4 worm cellular contexts compared by ENCODE assay signal in the genomic region with DNA sequence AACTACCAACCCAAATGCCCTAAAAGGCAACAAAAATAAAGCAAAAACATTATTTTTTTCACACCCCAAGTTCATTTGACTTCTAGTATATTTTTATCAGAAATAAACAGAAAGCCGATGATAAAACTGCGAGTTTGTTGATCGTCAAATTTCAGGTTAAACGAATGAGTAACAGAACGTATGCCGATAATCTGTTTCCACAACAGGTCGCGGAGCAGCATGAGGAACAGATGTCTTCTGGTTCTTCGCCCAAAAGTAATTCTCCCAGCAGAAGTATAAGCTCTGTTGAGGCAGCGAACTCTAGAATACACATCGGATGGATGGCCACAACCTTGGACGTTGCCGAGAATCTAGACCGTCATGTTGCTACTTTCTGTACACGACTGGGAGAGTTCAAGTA.
TF ChIP-seq lines count a peak whose summit lies in the region.

A gene (plus strand): TSS at position 141 of the 400 bp plus-strand sequence.

TF ChIP-seq in whole organism, L1 larva, 84 proteins besides CTCF, POLR2A, EP300 and RAD21 (continued from another document and continues in another):
- TF ChIP-seq pax-3 (tag; optimal IDR thresholded peaks at IDR 0.05; lab: Kevin White, UChicago), result no peak
- TF ChIP-seq ama-1 (optimal IDR thresholded peaks at IDR 0.05; lab: Kevin White, UChicago), result peak; percentile 90
- no peak for TF ChIP-seq sptf-1 (tag; optimal IDR thresholded peaks at IDR 0.05; lab: Kevin White, UChicago)
- peak; percentile 25; the same call in 1 of the 2 replicates for TF ChIP-seq nhr-19 (GFP tag; conservative IDR thresholded peaks at IDR 0.05; lab: Robert Waterston, UW)
- peak; percentile 36 for TF ChIP-seq nhr-20 (tag; optimal IDR thresholded peaks at IDR 0.05; lab: Kevin White, UChicago)
- TF ChIP-seq C16A3.4 (tag; optimal IDR thresholded peaks at IDR 0.05; lab: Kevin White, UChicago), result no peak
- no peak for TF ChIP-seq vab-15 (tag; optimal IDR thresholded peaks at IDR 0.05; lab: Kevin White, UChicago)
- peak; percentile 46 for TF ChIP-seq nhr-47 (tag; optimal IDR thresholded peaks at IDR 0.05; lab: Kevin White, UChicago)
- TF ChIP-seq aly-2 (tag; optimal IDR thresholded peaks at IDR 0.05; lab: Kevin White, UChicago), result peak; percentile 92
- no peak for TF ChIP-seq unc-130 (tag; optimal IDR thresholded peaks at IDR 0.05; lab: Kevin White, UChicago)
- TF ChIP-seq nhr-71 (tag; optimal IDR thresholded peaks at IDR 0.05; lab: Kevin White, UChicago), result peak; percentile 51
- peak; percentile 24 for TF ChIP-seq sup-37 (GFP tag; optimal IDR thresholded peaks at IDR 0.05; lab: Kevin White, UChicago)
- TF ChIP-seq fkh-4 (tag; optimal IDR thresholded peaks at IDR 0.05; lab: Kevin White, UChicago; ENCODE audit: borderline replicate concordance), result no peak
- no peak for TF ChIP-seq grh-1 (GFP tag; IDR thresholded peaks at IDR 0.05; lab: Robert Waterston, UW)
- TF ChIP-seq nhr-12 (tag; optimal IDR thresholded peaks at IDR 0.05; lab: Kevin White, UChicago), result no peak
- TF ChIP-seq irx-1 (tag; optimal IDR thresholded peaks at IDR 0.05; lab: Kevin White, UChicago), result no peak
- no peak for TF ChIP-seq nhr-28 (tag; optimal IDR thresholded peaks at IDR 0.05; lab: Kevin White, UChicago)
- no peak for TF ChIP-seq lin-15B (tag; optimal IDR thresholded peaks at IDR 0.05; lab: Kevin White, UChicago)
- peak; percentile 3 for TF ChIP-seq xbp-1 (tag; optimal IDR thresholded peaks at IDR 0.05; lab: Kevin White, UChicago)
- TF ChIP-seq zag-1 (tag; optimal IDR thresholded peaks at IDR 0.05; lab: Kevin White, UChicago), result no peak
- no peak for TF ChIP-seq mep-1 (tag; optimal IDR thresholded peaks at IDR 0.05; lab: Kevin White, UChicago)
- peak; percentile 45 for TF ChIP-seq ztf-4 (tag; optimal IDR thresholded peaks at IDR 0.05; lab: Kevin White, UChicago)
- peak in 1 of 2 experiments; percentile 21 for TF ChIP-seq lsy-2 (tag; optimal IDR thresholded peaks at IDR 0.05; lab: Kevin White, UChicago)
- no peak for TF ChIP-seq mab-9 (GFP tag; IDR thresholded peaks at IDR 0.05; lab: Robert Waterston, UW)
- TF ChIP-seq ceh-63 (GFP tag; optimal IDR thresholded peaks at IDR 0.05; lab: Kevin White, UChicago), result no peak
- peak; percentile 15 for TF ChIP-seq rnt-1 (tag; optimal IDR thresholded peaks at IDR 0.05; lab: Kevin White, UChicago)
- TF ChIP-seq elt-2 (tag; optimal IDR thresholded peaks at IDR 0.05; lab: Kevin White, UChicago), result peak; percentile 31
- TF ChIP-seq fkh-10 (GFP tag; optimal IDR thresholded peaks at IDR 0.05; lab: Kevin White, UChicago), result no peak
- TF ChIP-seq unc-86 (tag; optimal IDR thresholded peaks at IDR 0.05; lab: Kevin White, UChicago), result no peak
- TF ChIP-seq tlp-1 (tag; optimal IDR thresholded peaks at IDR 0.05; lab: Kevin White, UChicago), result no peak
- peak; percentile 22 for TF ChIP-seq snu-23 (GFP tag; optimal IDR thresholded peaks at IDR 0.05; lab: Kevin White, UChicago)
- no peak for TF ChIP-seq nhr-237 (tag; optimal IDR thresholded peaks at IDR 0.05; lab: Kevin White, UChicago)
- no peak for TF ChIP-seq mdl-1 (tag; optimal IDR thresholded peaks at IDR 0.05; lab: Kevin White, UChicago)

TF ChIP-seq in whole organism, L2 larva, 48 proteins besides CTCF, POLR2A, EP300 and RAD21 (continued from another document):
- TF ChIP-seq nhr-129 (tag; optimal IDR thresholded peaks at IDR 0.05; lab: Kevin White, UChicago) (peak; percentile 41), nhr-23 (tag; optimal IDR thresholded peaks at IDR 0.05; lab: Kevin White, UChicago) (no peak), lin-13 (GFP tag; optimal IDR thresholded peaks at IDR 0.05; lab: Kevin White, UChicago) (peak; percentile 34), Y55F3AM.14 (GFP tag; optimal IDR thresholded peaks at IDR 0.05; lab: Kevin White, UChicago) (peak; percentile 24), ZK546.5 (tag; optimal IDR thresholded peaks at IDR 0.05; lab: Kevin White, UChicago) (no peak)

TF ChIP-seq in whole organism, L4 larva, 104 proteins besides CTCF, POLR2A, EP300 and RAD21 (continued from another document and continues in another):
- TF ChIP-seq pqm-1 (tag; optimal IDR thresholded peaks at IDR 0.05; lab: Kevin White, UChicago) (no peak), T26A8.4 (GFP tag; IDR thresholded peaks at IDR 0.05; lab: Robert Waterston, UW) (peak; percentile 65), daf-12 (tag; optimal IDR thresholded peaks at IDR 0.05; lab: Kevin White, UChicago) (no peak), tra-1 (GFP tag; IDR thresholded peaks at IDR 0.05; lab: Robert Waterston, UW) (peak; percentile 67), mep-1 (tag; optimal IDR thresholded peaks at IDR 0.05; lab: Kevin White, UChicago) (peak; percentile 47), sdz-12 (GFP tag; optimal IDR thresholded peaks at IDR 0.05; lab: Kevin White, UChicago) (peak; percentile 48), cey-2 (tag; optimal IDR thresholded peaks at IDR 0.05; lab: Kevin White, UChicago; ENCODE audit: borderline replicate concordance, insufficient read depth) (no peak), php-3 (GFP tag; IDR thresholded peaks at IDR 0.05; lab: Robert Waterston, UW) (no peak), nhr-10 (tag; optimal IDR thresholded peaks at IDR 0.05; lab: Kevin White, UChicago) (peak; percentile 44), rbr-2 (tag; optimal IDR thresholded peaks at IDR 0.05; lab: Kevin White, UChicago) (peak; percentile 30), nhr-42 (GFP tag; IDR thresholded peaks at IDR 0.05; lab: Robert Waterston, UW) (peak; percentile 65; the same call in 1 of the 2 replicates), egl-43 (GFP tag; IDR thresholded peaks at IDR 0.05; lab: Robert Waterston, UW) (peak; percentile 72; the same call in 1 of the 2 replicates), unc-39 (tag; optimal IDR thresholded peaks at IDR 0.05; lab: Kevin White, UChicago) (no peak), ceh-82 (tag; optimal IDR thresholded peaks at IDR 0.05; lab: Kevin White, UChicago) (no peak), nhr-111 (GFP tag; optimal IDR thresholded peaks at IDR 0.05; lab: Kevin White, UChicago) (peak; percentile 62), F49E8.2 (tag; optimal IDR thresholded peaks at IDR 0.05; lab: Kevin White, UChicago; ENCODE audit: borderline replicate concordance) (peak; percentile 50), T20F7.1 (GFP tag; optimal IDR thresholded peaks at IDR 0.05; lab: Kevin White, UChicago) (peak; percentile 59), zag-1 (tag; optimal IDR thresholded peaks at IDR 0.05; lab: Kevin White, UChicago) (no peak), lir-3 (tag; optimal IDR thresholded peaks at IDR 0.05; lab: Kevin White, UChicago) (no peak), mxl-2 (GFP tag; conservative IDR thresholded peaks at IDR 0.05; lab: Robert Waterston, UW) (no peak), Y105C5A.15 (GFP tag; IDR thresholded peaks at IDR 0.05; lab: Robert Waterston, UW) (peak; percentile 76), snpc-4 (tag; optimal IDR thresholded peaks at IDR 0.05; lab: Kevin White, UChicago) (no peak), aha-1 (tag; lab: Kevin White, UChicago) (peak; percentile 50), ztf-11 (tag; optimal IDR thresholded peaks at IDR 0.05; lab: Kevin White, UChicago) (no peak), duxl-1 (tag; optimal IDR thresholded peaks at IDR 0.05; lab: Kevin White, UChicago; ENCODE audit: poor library complexity) (peak; percentile 74), pha-4 (GFP tag; IDR thresholded peaks at IDR 0.05; lab: Robert Waterston, UW) (peak; percentile 81; the same call in 1 of the 2 replicates), pha-4 (tag; optimal IDR thresholded peaks at IDR 0.05; lab: Kevin White, UChicago) (no peak), dmd-9 (GFP tag; IDR thresholded peaks at IDR 0.05; lab: Robert Waterston, UW) (no peak), Y5F2A.4 (GFP tag; optimal IDR thresholded peaks at IDR 0.05; lab: Kevin White, UChicago) (peak; percentile 47), spr-3 (GFP tag; optimal IDR thresholded peaks at IDR 0.05; lab: Kevin White, UChicago) (peak; percentile 59), aly-2 (tag; optimal IDR thresholded peaks at IDR 0.05; lab: Kevin White, UChicago) (no peak), daf-8 (GFP tag; IDR thresholded peaks at IDR 0.05; lab: Robert Waterston, UW) (no peak), lin-39 (tag; optimal IDR thresholded peaks at IDR 0.05; lab: Kevin White, UChicago) (no peak), zfp-2 (tag; optimal IDR thresholded peaks at IDR 0.05; lab: Kevin White, UChicago) (no peak), nhr-25 (tag; optimal IDR thresholded peaks at IDR 0.05; lab: Kevin White, UChicago; ENCODE audit: borderline replicate concordance, insufficient read depth) (no peak), gei-8 (GFP tag; optimal IDR thresholded peaks at IDR 0.05; lab: Kevin White, UChicago) (peak; percentile 79), dve-1 (tag; optimal IDR thresholded peaks at IDR 0.05; lab: Kevin White, UChicago; ENCODE audit: insufficient read depth) (peak; percentile 61), ceh-62 (tag; optimal IDR thresholded peaks at IDR 0.05; lab: Kevin White, UChicago) (no peak), fos-1 (tag; optimal IDR thresholded peaks at IDR 0.05; lab: Kevin White, UChicago) (no peak), ZK337.2 (GFP tag; IDR thresholded peaks at IDR 0.05; lab: Robert Waterston, UW) (no peak), attf-4 (tag; optimal IDR thresholded peaks at IDR 0.05; lab: Kevin White, UChicago) (no peak), lin-13 (GFP tag; optimal IDR thresholded peaks at IDR 0.05; lab: Kevin White, UChicago) (no peak), mdt-29 (GFP tag; IDR thresholded peaks at IDR 0.05; lab: Robert Waterston, UW) (no peak), madf-5 (GFP tag; IDR thresholded peaks at IDR 0.05; lab: Robert Waterston, UW) (0 out of 4 replicates have a peak, but pooled peaks of 1 of the 2 experiments have one; percentile 4), lim-7 (GFP tag; IDR thresholded peaks at IDR 0.05; lab: Robert Waterston, UW) (0 out of 2 replicates have a peak, but pooled peaks have one; percentile 60), lin-29 (GFP tag; IDR thresholded peaks at IDR 0.05; lab: Robert Waterston, UW) (no peak)

TF ChIP-seq in whole organism, young adult, 124 proteins besides CTCF, POLR2A, EP300 and RAD21 (continued from another document and continues in another):
- TF ChIP-seq akir-1 (GFP tag; optimal IDR thresholded peaks at IDR 0.05; lab: Kevin White, UChicago) (no peak), ceh-27 (GFP tag; optimal IDR thresholded peaks at IDR 0.05; lab: Kevin White, UChicago) (peak; percentile 12), dpl-1 (GFP tag; optimal IDR thresholded peaks at IDR 0.05; lab: Kevin White, UChicago) (no peak), sea-2 (GFP tag; IDR thresholded peaks at IDR 0.05; lab: Robert Waterston, UW) (no peak), unc-130 (GFP tag; optimal IDR thresholded peaks at IDR 0.05; lab: Kevin White, UChicago) (peak; percentile 67), F33H1.4 (GFP tag; IDR thresholded peaks at IDR 0.05; lab: Robert Waterston, UW) (peak; percentile 27; the same call in 1 of the 2 replicates), sdz-38 (tag; optimal IDR thresholded peaks at IDR 0.05; lab: Kevin White, UChicago) (no peak), hlh-12 (tag; optimal IDR thresholded peaks at IDR 0.05; lab: Kevin White, UChicago) (no peak), zfh-2 (GFP tag; conservative IDR thresholded peaks at IDR 0.05; lab: Robert Waterston, UW) (no peak), fkh-3 (tag; optimal IDR thresholded peaks at IDR 0.05; lab: Kevin White, UChicago) (peak; percentile 95), nfya-2 (GFP tag; IDR thresholded peaks at IDR 0.05; lab: Robert Waterston, UW) (peak; percentile 37; the same call in 1 of the 2 replicates), lsy-27 (tag; optimal IDR thresholded peaks at IDR 0.05; lab: Kevin White, UChicago; ENCODE audit: borderline replicate concordance, insufficient read depth) (no peak), F55B11.4 (tag; optimal IDR thresholded peaks at IDR 0.05; lab: Kevin White, UChicago; ENCODE audit: borderline replicate concordance, insufficient read depth) (no peak), B0336.3 (GFP tag; IDR thresholded peaks at IDR 0.05; lab: Robert Waterston, UW) (peak; percentile 96), bed-1 (GFP tag; IDR thresholded peaks at IDR 0.05; lab: Robert Waterston, UW) (no peak), C17E4.6 (GFP tag; IDR thresholded peaks at IDR 0.05; lab: Robert Waterston, UW) (no peak), atf-7 (tag; optimal IDR thresholded peaks at IDR 0.05; lab: Kevin White, UChicago) (peak; percentile 79), attf-6 (GFP tag; IDR thresholded peaks at IDR 0.05; lab: Robert Waterston, UW) (peak; percentile 75; the same call in 1 of the 2 replicates), gei-17 (GFP tag; optimal IDR thresholded peaks at IDR 0.05; lab: Kevin White, UChicago) (no peak), ets-4 (GFP tag; optimal IDR thresholded peaks at IDR 0.05; lab: Kevin White, UChicago) (peak; percentile 9), let-607 (tag; optimal IDR thresholded peaks at IDR 0.05; lab: Kevin White, UChicago) (peak; percentile 46 to 51), lag-1 (GFP tag; IDR thresholded peaks at IDR 0.05; lab: Robert Waterston, UW) (no peak), madf-8 (GFP tag; conservative IDR thresholded peaks at IDR 0.05; lab: Robert Waterston, UW) (no peak), tbx-9 (tag; optimal IDR thresholded peaks at IDR 0.05; lab: Kevin White, UChicago; ENCODE audit: borderline replicate concordance) (peak; percentile 26), B0035.1 (tag; optimal IDR thresholded peaks at IDR 0.05; lab: Kevin White, UChicago) (peak; percentile 76), aptf-3 (GFP tag; IDR thresholded peaks at IDR 0.05; lab: Robert Waterston, UW) (no peak), lir-1 (GFP tag; conservative IDR thresholded peaks at IDR 0.05; lab: Robert Waterston, UW) (no peak), mes-4 (tag; optimal IDR thresholded peaks at IDR 0.05; lab: Kevin White, UChicago) (no peak), Y53F4B.3 (GFP tag; IDR thresholded peaks at IDR 0.05; lab: Robert Waterston, UW) (no peak), hlh-26 (GFP tag; conservative IDR thresholded peaks at IDR 0.05; lab: Robert Waterston, UW) (no peak), die-1 (tag; optimal IDR thresholded peaks at IDR 0.05; lab: Kevin White, UChicago) (peak; percentile 10), T26A5.8 (tag; optimal IDR thresholded peaks at IDR 0.05; lab: Kevin White, UChicago) (peak; percentile 36), snpc-3.4 (tag; optimal IDR thresholded peaks at IDR 0.05; lab: Kevin White, UChicago) (peak; percentile 62), lin-40 (tag; optimal IDR thresholded peaks at IDR 0.05; lab: Kevin White, UChicago) (peak; percentile 53), F37B4.10 (GFP tag; IDR thresholded peaks at IDR 0.05; lab: Robert Waterston, UW) (no peak), Y79H2A.3 (GFP tag; conservative IDR thresholded peaks at IDR 0.05; lab: Robert Waterston, UW) (0 out of 2 replicates have a peak, but pooled peaks have one; percentile 34), B0261.1 (tag; optimal IDR thresholded peaks at IDR 0.05; lab: Kevin White, UChicago) (peak; percentile 22), snpc-1.1 (tag; optimal IDR thresholded peaks at IDR 0.05; lab: Kevin White, UChicago; ENCODE audit: insufficient read depth) (peak; percentile 29), dox-1 (GFP tag; IDR thresholded peaks at IDR 0.05; lab: Robert Waterston, UW) (peak; percentile 59), Y56A3A.18 (GFP tag; IDR thresholded peaks at IDR 0.05; lab: Robert Waterston, UW) (peak; percentile 85), attf-5 (GFP tag; optimal IDR thresholded peaks at IDR 0.05; lab: Kevin White, UChicago) (no peak), rec-8 (tag; optimal IDR thresholded peaks at IDR 0.05; lab: Kevin White, UChicago) (no peak), xnd-1 (tag; optimal IDR thresholded peaks at IDR 0.05; lab: Kevin White, UChicago) (peak; percentile 43), ekl-4 (GFP tag; IDR thresholded peaks at IDR 0.05; lab: Robert Waterston, UW) (peak; percentile 87), lin-54 (GFP tag; optimal IDR thresholded peaks at IDR 0.05; lab: Kevin White, UChicago) (peak; percentile 68), hmg-20 (GFP tag; IDR thresholded peaks at IDR 0.05; lab: Robert Waterston, UW) (peak; percentile 70), let-526 (GFP tag; IDR thresholded peaks at IDR 0.05; lab: Robert Waterston, UW) (peak; percentile 78), ceh-91 (GFP tag; IDR thresholded peaks at IDR 0.05; lab: Robert Waterston, UW) (no peak), ZK185.1 (tag; optimal IDR thresholded peaks at IDR 0.05; lab: Kevin White, UChicago; ENCODE audit: poor library complexity, severe bottlenecking) (peak; percentile 42), T07F8.4 (tag; optimal IDR thresholded peaks at IDR 0.05; lab: Kevin White, UChicago) (no peak), hmg-1.2 (GFP tag; IDR thresholded peaks at IDR 0.05; lab: Robert Waterston, UW) (peak; percentile 44; the same call in 1 of the 2 replicates), ztf-18 (tag; optimal IDR thresholded peaks at IDR 0.05; lab: Kevin White, UChicago) (peak; percentile 40), unc-62 (GFP tag; optimal IDR thresholded peaks at IDR 0.05; lab: Kevin White, UChicago) (no peak)
